Fruit fly (Drosophila melanogaster) whole organism, embryonic: ENCODE results near the gene sbr.

Source experiments
- B-H1 ChIP-seq: fragments of 200-800 bp; sonication (Bioruptor generic); IDR thresholded peaks from 3 replicates; pipeline ENCODE4 v1.3.6; 2022; ENCODE audit warnings: missing biosample characterization, missing genetic modification characterization
- CG10209 ChIP-seq: fragments of 200-800 bp; sonication (Bioruptor generic); optimal IDR thresholded peaks from 3 replicates; lab custom pipeline; 2017; ENCODE audit warnings: missing biosample characterization, mild to moderate bottlenecking, missing genetic modification characterization, missing genetic modification reagents
- CG10979 ChIP-seq: fragments of 200-800 bp; sonication (Bioruptor generic); optimal IDR thresholded peaks from 2 replicates; lab custom pipeline; 2018; ENCODE audit warnings: missing biosample characterization, mild to moderate bottlenecking, missing genetic modification characterization, moderate library complexity
- CG11085 ChIP-seq: fragments of 200-800 bp; sonication (Bioruptor generic); IDR thresholded peaks from 2 replicates; pipeline ENCODE4 v1.3.6; 2022; ENCODE audit warnings: missing biosample characterization, missing genetic modification characterization
- CG11093 ChIP-seq: fragments of 200-800 bp; sonication (Bioruptor generic); IDR thresholded peaks from 3 replicates; pipeline ENCODE4 v1.3.6; 2022; ENCODE audit warnings: missing biosample characterization, missing genetic modification characterization
- CG11696 ChIP-seq: fragments of 200-800 bp; sonication (Bioruptor generic); IDR thresholded peaks from 2 replicates; pipeline ENCODE4 v1.3.6; 2022; ENCODE audit warnings: missing biosample characterization, missing genetic modification characterization
- CG12104 ChIP-seq: fragments of 200-800 bp; sonication (Bioruptor generic); optimal IDR thresholded peaks from 3 replicates; lab custom pipeline; 2016; ENCODE audit warnings: missing biosample characterization, missing genetic modification characterization
- CG12219 ChIP-seq: fragments of 200-800 bp; sonication (Bioruptor generic); optimal IDR thresholded peaks from 3 replicates; lab custom pipeline; 2018; ENCODE audit warnings: missing biosample characterization, mild to moderate bottlenecking, missing genetic modification characterization
- CG12942 ChIP-seq: fragments of 200-800 bp; sonication (Bioruptor generic); optimal IDR thresholded peaks from 3 replicates; lab custom pipeline; 2016; ENCODE audit warnings: missing biosample characterization, missing genetic modification characterization
- CG13296 ChIP-seq: fragments of 200-800 bp; sonication (Bioruptor generic); optimal IDR thresholded peaks from 3 replicates; lab custom pipeline; 2018; ENCODE audit warnings: missing biosample characterization, mild to moderate bottlenecking, missing genetic modification characterization
- CG13624 ChIP-seq: fragments of 200-800 bp; sonication (Bioruptor generic); optimal IDR thresholded peaks from 2 replicates; lab custom pipeline; 2016; ENCODE audit warnings: missing biosample characterization, missing genetic modification characterization
- CG13894 ChIP-seq: fragments of 200-800 bp; sonication (Bioruptor generic); optimal IDR thresholded peaks from 3 replicates; lab custom pipeline; 2018; ENCODE audit warnings: missing biosample characterization, mild to moderate bottlenecking, missing genetic modification characterization, moderate library complexity
- CG14965 ChIP-seq: fragments of 200-800 bp; sonication (Bioruptor generic); optimal IDR thresholded peaks from 2 replicates; lab custom pipeline; 2016; ENCODE audit warnings: missing biosample characterization, missing genetic modification characterization, borderline replicate concordance
- CG17186 ChIP-seq: fragments of 200-800 bp; sonication (Bioruptor generic); optimal IDR thresholded peaks from 3 replicates; lab custom pipeline; 2017; ENCODE audit warnings: missing biosample characterization, missing genetic modification reagents, missing genetic modification characterization
- CG17361 ChIP-seq: fragments of 200-800 bp; sonication (Bioruptor generic); IDR thresholded peaks from 3 replicates; pipeline ENCODE4 v1.3.6; 2022; ENCODE audit warnings: missing biosample characterization, missing genetic modification characterization
- CG17568 ChIP-seq: fragments of 200-800 bp; sonication (Bioruptor generic); optimal IDR thresholded peaks from 2 replicates; lab custom pipeline; 2018; ENCODE audit warnings: missing biosample characterization, mild to moderate bottlenecking, missing genetic modification characterization, moderate library complexity
- CG3407 ChIP-seq: fragments of 200-800 bp; sonication (Bioruptor generic); optimal IDR thresholded peaks from 2 replicates; lab custom pipeline; 2018; ENCODE audit warnings: missing biosample characterization, mild to moderate bottlenecking, missing genetic modification characterization
- CG4404 ChIP-seq: fragments of 200-800 bp; sonication (Bioruptor generic); IDR thresholded peaks from 2 replicates; pipeline ENCODE4 v1.3.6; 2022; ENCODE audit warnings: missing biosample characterization, missing genetic modification characterization
- CG4424 ChIP-seq: fragments of 200-800 bp; sonication (Bioruptor generic); optimal IDR thresholded peaks from 3 replicates; lab custom pipeline; 2016; ENCODE audit warnings: missing biosample characterization, missing genetic modification characterization
- CG7372 ChIP-seq: fragments of 200-800 bp; sonication (Bioruptor generic); IDR thresholded peaks from 2 replicates; pipeline ENCODE4 v1.3.6; 2022; ENCODE audit warnings: missing biosample characterization, missing genetic modification characterization
- CG7987 ChIP-seq: fragments of 200-800 bp; sonication (Bioruptor generic); optimal IDR thresholded peaks from 2 replicates; lab custom pipeline; 2018; ENCODE audit warnings: missing biosample characterization, mild to moderate bottlenecking, missing genetic modification characterization, moderate library complexity
- CG9797 ChIP-seq: fragments of 200-800 bp; sonication (Bioruptor generic); optimal IDR thresholded peaks from 3 replicates; lab custom pipeline; 2018; ENCODE audit warnings: missing biosample characterization, mild to moderate bottlenecking, missing genetic modification characterization
- Camta ChIP-seq: fragments of 200-800 bp; sonication (Bioruptor generic); optimal IDR thresholded peaks from 2 replicates; lab custom pipeline; 2016; ENCODE audit warnings: missing biosample characterization, missing genetic modification characterization
- Chrac-16 ChIP-seq: fragments of 200-800 bp; sonication (Bioruptor generic); optimal IDR thresholded peaks from 3 replicates; lab custom pipeline; 2016; ENCODE audit warnings: missing biosample characterization, missing genetic modification characterization
- Dbx ChIP-seq: fragments of 200-800 bp; sonication (Bioruptor generic); IDR thresholded peaks from 3 replicates; pipeline ENCODE4 v1.3.6; 2022; ENCODE audit warnings: missing biosample characterization, missing genetic modification characterization
- Ets97D ChIP-seq: fragments of 200-800 bp; sonication (Bioruptor generic); optimal IDR thresholded peaks from 3 replicates; lab custom pipeline; 2016; ENCODE audit warnings: missing biosample characterization, missing genetic modification characterization
- Oaz ChIP-seq: fragments of 200-800 bp; sonication (Bioruptor generic); IDR thresholded peaks from 2 replicates; pipeline ENCODE4 v1.3.6; 2022; ENCODE audit warnings: missing biosample characterization, missing genetic modification characterization
- Optix ChIP-seq: fragments of 200-800 bp; sonication (Bioruptor generic); IDR thresholded peaks from 3 replicates; pipeline ENCODE4 v1.3.6; 2022; ENCODE audit warnings: missing biosample characterization, missing genetic modification characterization
- cato ChIP-seq: fragments of 200-800 bp; sonication (Bioruptor generic); optimal IDR thresholded peaks from 2 replicates; lab custom pipeline; 2016; ENCODE audit warnings: missing biosample characterization, missing genetic modification characterization, borderline replicate concordance
- dysf ChIP-seq: fragments of 200-800 bp; sonication (Bioruptor generic); IDR thresholded peaks from 3 replicates; pipeline ENCODE4 v1.3.6; 2022; ENCODE audit warnings: missing biosample characterization, missing genetic modification characterization
- emc ChIP-seq: fragments of 200-800 bp; sonication (Bioruptor generic); optimal IDR thresholded peaks from 2 replicates; lab custom pipeline; 2016; ENCODE audit warnings: missing biosample characterization, missing genetic modification characterization
- hbn ChIP-seq: fragments of 200-800 bp; sonication (Bioruptor generic); IDR thresholded peaks from 2 replicates; pipeline ENCODE4 v1.3.6; 2022; ENCODE audit warnings: missing biosample characterization, missing genetic modification characterization; ENCODE audit not compliant: partially characterized antibody
- inv ChIP-seq: fragments of 200-800 bp; sonication (Bioruptor generic); IDR thresholded peaks from 2 replicates; pipeline ENCODE4 v1.3.6; 2022; ENCODE audit warnings: missing biosample characterization, missing genetic modification characterization; ENCODE audit not compliant: partially characterized antibody
- lab ChIP-seq: fragments of 200-800 bp; sonication (Bioruptor generic); optimal IDR thresholded peaks from 3 replicates; lab custom pipeline; 2017; ENCODE audit warnings: missing biosample characterization, missing genetic modification characterization, mild to moderate bottlenecking, moderate library complexity, missing genetic modification reagents
- nerfin-2 ChIP-seq: fragments of 200-800 bp; sonication (Bioruptor generic); IDR thresholded peaks from 2 replicates; pipeline ENCODE4 v1.3.6; 2022; ENCODE audit warnings: missing biosample characterization, missing genetic modification characterization; ENCODE audit not compliant: partially characterized antibody
- ro ChIP-seq: fragments of 200-800 bp; sonication (Bioruptor generic); IDR thresholded peaks from 2 replicates; pipeline ENCODE4 v1.3.6; 2022; ENCODE audit warnings: missing biosample characterization, missing genetic modification characterization
- sens ChIP-seq: fragments of 200-800 bp; sonication (Bioruptor generic); peaks from one replicate; lab custom pipeline; 2016; ENCODE audit warnings: missing biosample characterization, missing genetic modification characterization
- shn ChIP-seq: fragments of 200-800 bp; sonication (Bioruptor generic); optimal IDR thresholded peaks from 3 replicates; lab custom pipeline; 2016; ENCODE audit warnings: missing biosample characterization, missing genetic modification characterization
- sr ChIP-seq: fragments of 200-800 bp; sonication (Bioruptor generic); IDR thresholded peaks from 3 replicates; pipeline ENCODE4 v1.3.6; 2022; ENCODE audit warnings: missing biosample characterization, missing genetic modification characterization
- yki ChIP-seq: fragments of >200 bp; optimal IDR thresholded peaks from 3 replicates; lab custom pipeline; 2018
- zen2 ChIP-seq: fragments of 200-800 bp; sonication (Bioruptor generic); IDR thresholded peaks from 3 replicates; pipeline ENCODE4 v1.3.6; 2022; ENCODE audit warnings: missing biosample characterization, missing genetic modification characterization; ENCODE audit not compliant: partially characterized antibody
- zf30C ChIP-seq: fragments of 200-800 bp; sonication (Bioruptor generic); optimal IDR thresholded peaks from 3 replicates; lab custom pipeline; 2018; ENCODE audit warnings: missing biosample characterization, mild to moderate bottlenecking, missing genetic modification characterization
- zfh2 ChIP-seq: fragments of 200-800 bp; sonication (Bioruptor generic); optimal IDR thresholded peaks from 2 replicates; lab custom pipeline; 2016; ENCODE audit warnings: missing biosample characterization, missing genetic modification characterization

sbr gene

DNA sequence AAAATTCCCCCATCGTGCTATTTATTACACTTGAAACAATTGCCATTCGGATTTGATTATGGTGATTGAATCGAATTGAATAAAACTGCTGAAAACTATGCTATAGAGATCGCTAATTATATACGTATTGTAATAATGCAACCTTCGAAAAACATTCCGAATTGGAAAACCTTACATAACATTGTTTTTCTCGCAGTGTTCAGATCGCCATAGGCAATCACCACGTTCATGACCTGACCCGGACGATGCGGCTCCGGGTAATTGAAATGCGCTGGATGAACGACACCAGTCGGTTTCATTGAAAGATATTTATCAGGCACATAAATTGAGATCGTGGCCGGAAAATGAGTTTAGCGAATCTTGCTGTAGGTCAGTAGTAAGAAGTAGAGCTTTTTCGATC lies 35.9 kb upstream of the sbr start (continued):
- TF ChIP-seq lab (peak; percentile 21), B-H1 (GFP tag; lab: Robert Waterston, UW) (no peak), Camta (no peak), CG11085 (GFP tag; lab: Robert Waterston, UW) (no peak), Dbx (no peak), ro (GFP tag; lab: Robert Waterston, UW) (no peak), CG13296 (GFP tag; lab: Kevin White, UChicago) (no peak), CG4404 (no peak), cato (GFP tag; lab: Kevin White, UChicago) (no peak), inv (GFP tag; lab: Robert Waterston, UW) (no peak), CG7372 (GFP tag; lab: Robert Waterston, UW) (no peak), yki (lab: Kevin White, UChicago) (no peak), CG13894 (tag; lab: Kevin White, UChicago) (no peak), CG17361 (GFP tag; lab: Robert Waterston, UW) (no peak), CG10979 (tag; lab: Kevin White, UChicago) (peak; percentile 16), emc (GFP tag; lab: Kevin White, UChicago) (no peak), zfh2 (GFP tag; lab: Kevin White, UChicago) (no peak), CG14965 (no peak), CG10209 (peak; percentile 2), CG17568 (GFP tag; lab: Kevin White, UChicago) (no peak), Chrac-16 (GFP tag; lab: Kevin White, UChicago) (no peak), dysf (GFP tag; lab: Robert Waterston, UW) (no peak), CG3407 (GFP tag; lab: Kevin White, UChicago) (no peak), sens (GFP tag; lab: Kevin White, UChicago) (peak; percentile 59), sr (GFP tag; lab: Robert Waterston, UW) (no peak), Optix (GFP tag; lab: Robert Waterston, UW) (no peak), CG12104 (GFP tag; lab: Kevin White, UChicago) (no peak), CG11696 (GFP tag; lab: Robert Waterston, UW) (no peak), Ets97D (no peak), CG11093 (no peak), zf30C (no peak), CG13624 (GFP tag; lab: Kevin White, UChicago) (no peak), CG17186 (no peak), CG4424 (GFP tag; lab: Kevin White, UChicago) (no peak), hbn (GFP tag; lab: Robert Waterston, UW) (no peak), nerfin-2 (GFP tag; lab: Robert Waterston, UW) (no peak), CG12219 (GFP tag; lab: Kevin White, UChicago) (no peak), shn (GFP tag; lab: Kevin White, UChicago) (no peak), CG12942 (GFP tag; lab: Kevin White, UChicago) (no peak), Oaz (GFP tag; lab: Robert Waterston, UW) (no peak), CG9797 (GFP tag; lab: Kevin White, UChicago) (no peak), zen2 (GFP tag; lab: Robert Waterston, UW) (no peak), CG7987 (GFP tag; lab: Kevin White, UChicago) (no peak)
